Worm (Caenorhabditis elegans) whole organism, mixed stage, embryonic: Measurements from ENCODE around the gene vha-14.

ENCODE experiments used
- ceh-39 ChIP-seq: fragments of 150-350 bp; optimal IDR thresholded peaks from 2 replicates; lab custom pipeline; 2014; ENCODE audit warnings: missing biosample characterization, missing genetic modification characterization
- ceh-83 ChIP-seq: fragments of 200-800 bp; sonication (Bioruptor generic); optimal IDR thresholded peaks from 2 replicates; lab custom pipeline; 2018; ENCODE audit warnings: mild to moderate bottlenecking, missing genetic modification characterization, missing compliant biosample characterization
- ces-1 ChIP-seq: fragments of 150-350 bp; optimal IDR thresholded peaks from 2 replicates; lab custom pipeline; 2014; ENCODE audit warnings: missing biosample characterization, missing genetic modification reagents, missing genetic modification characterization
- elt-3 ChIP-seq: fragments of 150-350 bp; optimal IDR thresholded peaks from 2 replicates; lab custom pipeline; 2014; ENCODE audit warnings: missing biosample characterization, missing genetic modification characterization
- lsy-2 ChIP-seq: fragments of 150-350 bp; optimal IDR thresholded peaks from 2 replicates; lab custom pipeline; 2014; ENCODE audit warnings: missing biosample characterization, missing genetic modification characterization
- nhr-28 ChIP-seq: fragments of 150-350 bp; optimal IDR thresholded peaks from 2 replicates; lab custom pipeline; 2014; ENCODE audit warnings: missing biosample characterization, missing genetic modification characterization
- unc-62 ChIP-seq: fragments of 150-350 bp; optimal IDR thresholded peaks from 2 replicates; lab custom pipeline; 2014; ENCODE audit warnings: missing biosample characterization, missing genetic modification reagents, missing genetic modification characterization

Gene vha-14

ce11 chrIII:9558463-9558862, 50.6 kb downstream of the vha-14 start, which contains the start of gene C48B4.6:
TSS of gene C48B4.6 (minus strand) at chrIII:9558563.
- TF ChIP-seq elt-3 (tag; lab: Kevin White, UChicago), result no peak
- no peak for TF ChIP-seq ceh-83 (GFP tag; lab: Kevin White, UChicago)
- no peak for TF ChIP-seq nhr-28 (tag; lab: Kevin White, UChicago)
- TF ChIP-seq ceh-39 (tag; lab: Kevin White, UChicago), result no peak
- TF ChIP-seq unc-62 (GFP tag; lab: Kevin White, UChicago), result no peak
- TF ChIP-seq lsy-2 (tag; lab: Kevin White, UChicago), result no peak
- TF ChIP-seq ces-1 (GFP tag; lab: Kevin White, UChicago), result no peak
- TF ChIP-seq, all 35 proteins: peak for 0
